Fruit fly (Drosophila melanogaster): Measurements from ENCODE around the gene CG7304.

Gene CG7304

DNA sequence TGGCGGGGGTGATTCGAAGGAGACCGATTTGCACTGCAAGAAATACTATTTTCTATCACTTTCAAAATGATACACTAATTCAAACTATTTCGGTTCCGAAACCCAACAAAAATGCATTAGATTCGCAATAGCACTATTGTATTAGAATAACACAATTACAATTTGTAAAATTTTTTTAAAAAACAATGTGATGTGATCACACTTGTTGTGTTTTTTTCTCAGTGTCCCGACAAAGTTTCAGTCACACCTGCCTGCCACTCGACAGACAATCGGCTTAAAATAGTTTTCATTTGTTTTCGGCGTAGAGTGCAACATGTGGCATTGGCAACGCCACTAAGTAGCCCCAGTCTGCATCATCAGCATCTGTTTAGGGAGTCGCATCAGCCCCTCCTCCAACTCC, 4.4 kb upstream of the CG7304 start:
- TF ChIP-seq insv (optimal IDR thresholded peaks at IDR 0.05) = no peak
- TF ChIP-seq Myc (optimal IDR thresholded peaks at IDR 0.05) = no peak
- TF ChIP-seq Sin3A (optimal IDR thresholded peaks at IDR 0.05) = no peak
- no peak for TF ChIP-seq psq (optimal IDR thresholded peaks at IDR 0.05)
- TF ChIP-seq ttk (optimal IDR thresholded peaks at IDR 0.05) = no peak
- TF ChIP-seq h (optimal IDR thresholded peaks at IDR 0.05) = no peak

DNA sequence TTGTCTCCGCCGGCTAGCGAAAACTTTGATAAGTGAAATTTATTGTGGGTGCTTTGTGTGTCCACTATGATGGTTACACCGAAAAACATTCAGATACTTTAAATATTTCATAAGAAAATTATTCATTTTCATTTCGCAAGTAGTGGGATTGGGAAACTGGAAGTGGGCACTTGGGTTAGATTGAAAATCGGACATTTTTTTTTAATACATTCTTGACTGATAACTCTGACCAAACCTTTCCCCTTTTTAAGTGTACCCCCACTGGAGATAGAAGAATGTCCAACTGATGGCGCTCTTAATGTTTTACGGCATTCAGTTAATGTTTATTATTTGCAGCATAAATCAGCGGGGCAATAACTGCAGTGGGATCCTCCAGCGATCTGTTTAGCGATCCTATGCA, 1.9 kb upstream of the CG7304 start:
- TF ChIP-seq insv (optimal IDR thresholded peaks at IDR 0.05) = no peak
- no peak for TF ChIP-seq psq (optimal IDR thresholded peaks at IDR 0.05)
- TF ChIP-seq h (optimal IDR thresholded peaks at IDR 0.05) = no peak
- no peak for TF ChIP-seq Sin3A (optimal IDR thresholded peaks at IDR 0.05)
- TF ChIP-seq Myc (optimal IDR thresholded peaks at IDR 0.05) = no peak

DNA sequence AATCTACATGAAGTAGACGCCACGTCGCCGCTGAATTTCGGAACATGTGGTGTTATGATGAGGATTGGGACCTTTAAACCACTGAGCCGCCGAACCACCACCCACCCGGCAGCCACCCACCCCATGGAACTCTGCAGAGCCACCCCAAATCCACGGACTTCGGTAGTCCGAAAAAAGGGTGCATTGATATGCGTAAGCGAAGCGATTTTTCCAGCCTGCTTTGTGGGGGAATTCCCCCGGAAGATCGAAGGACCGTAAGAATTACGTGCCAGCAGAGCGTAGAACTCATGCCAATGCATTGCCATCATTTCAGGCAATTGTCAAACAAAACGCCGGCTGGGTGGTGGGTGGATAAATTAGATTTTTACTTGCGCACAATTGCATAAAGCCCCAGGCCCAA, 1.2 kb upstream of the CG7304 start:
- TF ChIP-seq ttk (optimal IDR thresholded peaks at IDR 0.05) (no peak), Myc (optimal IDR thresholded peaks at IDR 0.05) (no peak), h (optimal IDR thresholded peaks at IDR 0.05) (no peak), psq (optimal IDR thresholded peaks at IDR 0.05) (no peak), Sin3A (optimal IDR thresholded peaks at IDR 0.05) (no peak), insv (optimal IDR thresholded peaks at IDR 0.05) (no peak)

dm6 chr3L:15683345-15683922, 3.9 kb downstream of the CG7304 start, which contains the start of the genes CG7579 and Pgant8:
Gene CG7579 (minus strand): TSS chr3L:15683445.
Gene Pgant8 (plus strand): TSS chr3L:15683872.
- TF ChIP-seq Sin3A (optimal IDR thresholded peaks at IDR 0.05) = no peak
- no peak for TF ChIP-seq insv (optimal IDR thresholded peaks at IDR 0.05)

DNA sequence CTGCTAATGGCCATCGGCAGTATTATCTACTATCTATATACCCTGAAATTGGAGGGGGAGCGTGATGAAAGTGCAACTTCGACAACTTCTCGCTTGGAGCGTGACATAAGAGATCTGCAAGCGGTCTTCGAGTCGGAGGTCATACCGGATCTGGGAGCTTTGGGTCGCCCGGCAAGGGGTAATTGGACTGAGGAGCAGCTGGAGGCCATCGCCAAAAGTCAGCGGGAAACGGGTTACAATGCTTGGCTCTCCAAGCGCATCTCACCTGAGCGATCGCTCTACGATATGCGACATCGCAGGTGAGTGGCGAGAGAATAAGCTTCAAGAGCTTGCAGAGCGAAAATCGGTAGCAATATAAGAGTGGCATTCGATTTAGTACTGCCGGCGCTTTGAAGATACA, 4.5 kb downstream of the CG7304 start:
- TF ChIP-seq psq (optimal IDR thresholded peaks at IDR 0.05) = no peak
- no peak for TF ChIP-seq insv (optimal IDR thresholded peaks at IDR 0.05)
- TF ChIP-seq ttk (optimal IDR thresholded peaks at IDR 0.05) = no peak
- no peak for TF ChIP-seq Sin3A (optimal IDR thresholded peaks at IDR 0.05)
- no peak for TF ChIP-seq h (optimal IDR thresholded peaks at IDR 0.05)
- TF ChIP-seq Myc (optimal IDR thresholded peaks at IDR 0.05) = no peak

- no peak for TF ChIP-seq psq (optimal IDR thresholded peaks at IDR 0.05)
- no peak for TF ChIP-seq Sin3A (optimal IDR thresholded peaks at IDR 0.05)
- TF ChIP-seq insv (optimal IDR thresholded peaks at IDR 0.05) = no peak
- no peak for TF ChIP-seq h (optimal IDR thresholded peaks at IDR 0.05)
- no peak for TF ChIP-seq Myc (optimal IDR thresholded peaks at IDR 0.05)
- no peak for TF ChIP-seq ttk (optimal IDR thresholded peaks at IDR 0.05)
Observed at dm6 chr3L:15687802-15688201, 8.3 kb downstream of the CG7304 start, which contains the start of gene CG34452. Gene CG34452 (minus strand): TSS chr3L:15687902.

DNA sequence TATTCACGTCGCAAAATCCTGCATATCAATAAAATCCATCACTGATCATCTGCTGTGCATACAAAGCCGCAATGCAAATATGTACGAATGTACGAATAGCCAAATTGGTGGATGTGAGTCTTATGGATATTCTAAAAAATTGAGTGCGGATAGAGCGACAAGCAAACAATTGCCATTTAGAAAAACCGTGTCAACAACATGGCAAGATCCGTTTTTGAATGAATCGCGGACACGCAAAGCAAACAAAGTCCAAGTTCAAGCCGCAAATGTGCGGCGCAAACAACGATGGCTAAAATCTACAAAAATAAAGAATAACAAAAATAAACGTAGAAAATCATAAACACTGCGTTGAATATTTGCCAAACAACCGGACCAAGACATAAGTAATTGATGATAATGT, 10.0 kb downstream of the CG7304 start:
- no peak for TF ChIP-seq Sin3A (optimal IDR thresholded peaks at IDR 0.05)
- no peak for TF ChIP-seq h (optimal IDR thresholded peaks at IDR 0.05)
- TF ChIP-seq ttk (optimal IDR thresholded peaks at IDR 0.05) = no peak
- TF ChIP-seq psq (optimal IDR thresholded peaks at IDR 0.05) = no peak

DNA sequence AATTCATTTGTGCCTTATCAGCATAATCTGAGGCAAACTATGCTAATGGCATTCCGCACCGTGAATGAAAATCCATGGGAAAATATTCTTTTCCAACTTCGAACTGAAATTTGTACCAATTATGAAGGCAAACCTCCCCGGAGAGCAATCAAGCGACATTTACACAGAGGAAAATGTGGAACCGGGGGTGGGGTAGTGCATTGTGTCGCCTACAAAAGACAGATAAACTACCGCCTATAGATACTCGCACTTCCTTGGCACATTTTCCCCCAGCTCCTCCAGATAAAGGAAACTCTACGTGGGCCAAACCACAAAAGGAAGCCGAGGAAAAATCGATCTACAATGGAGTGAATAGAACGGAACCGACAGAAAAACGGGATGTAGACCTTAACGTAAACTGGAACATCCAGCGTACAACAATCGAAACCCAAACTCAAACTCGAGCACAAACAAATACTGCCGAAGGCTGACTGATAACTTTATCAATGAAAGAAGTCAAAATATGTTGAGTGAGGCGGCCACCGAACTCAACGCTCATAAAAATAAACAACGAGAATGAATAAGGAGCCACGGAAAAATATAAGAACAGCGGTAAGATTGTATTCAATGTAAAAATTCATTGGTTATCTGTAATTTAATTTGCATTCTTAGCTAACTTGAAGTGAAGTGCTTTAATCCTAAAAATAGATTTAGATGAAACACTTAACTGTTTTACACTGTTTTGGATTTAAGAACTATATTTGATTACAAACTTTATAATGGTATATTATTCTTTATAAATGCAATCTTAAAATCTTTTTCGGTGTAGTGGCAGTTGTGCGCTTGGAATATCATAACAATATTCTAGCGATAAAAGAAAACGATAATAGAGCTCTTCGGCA, 11.4 kb downstream of the CG7304 start:
- TF ChIP-seq Sin3A (optimal IDR thresholded peaks at IDR 0.05) (no peak), Myc (optimal IDR thresholded peaks at IDR 0.05) (no peak), insv (optimal IDR thresholded peaks at IDR 0.05) (no peak), ttk (optimal IDR thresholded peaks at IDR 0.05) (no peak), h (optimal IDR thresholded peaks at IDR 0.05) (no peak), psq (optimal IDR thresholded peaks at IDR 0.05) (no peak)

DNA sequence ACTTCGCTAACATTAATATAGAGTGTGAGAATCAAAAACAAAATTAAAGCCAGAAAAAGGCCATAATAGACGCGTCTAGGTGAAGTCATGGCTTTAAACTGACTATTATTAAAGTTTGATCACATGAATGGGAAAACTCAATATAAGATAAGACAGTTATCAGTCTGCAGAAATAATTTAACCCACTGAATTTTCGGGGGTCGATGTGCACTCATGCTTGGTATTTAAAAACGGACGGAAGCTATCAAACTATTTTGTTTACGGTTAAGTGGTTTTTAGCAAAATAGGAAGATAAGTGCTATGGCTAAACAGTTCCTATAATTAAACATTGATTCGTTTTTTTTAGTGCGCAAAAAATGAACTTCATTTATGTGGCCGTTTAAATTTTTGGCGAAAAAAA, 12.4 kb downstream of the CG7304 start, which contains the start of gene CG34451:
Gene CG34451, minus strand, starts transcription at position 101 of the 400 bp plus-strand sequence.
- TF ChIP-seq ttk (optimal IDR thresholded peaks at IDR 0.05) (no peak), psq (optimal IDR thresholded peaks at IDR 0.05) (no peak), h (optimal IDR thresholded peaks at IDR 0.05) (no peak), Sin3A (optimal IDR thresholded peaks at IDR 0.05) (no peak), insv (optimal IDR thresholded peaks at IDR 0.05) (no peak), Myc (optimal IDR thresholded peaks at IDR 0.05) (no peak)

DNA sequence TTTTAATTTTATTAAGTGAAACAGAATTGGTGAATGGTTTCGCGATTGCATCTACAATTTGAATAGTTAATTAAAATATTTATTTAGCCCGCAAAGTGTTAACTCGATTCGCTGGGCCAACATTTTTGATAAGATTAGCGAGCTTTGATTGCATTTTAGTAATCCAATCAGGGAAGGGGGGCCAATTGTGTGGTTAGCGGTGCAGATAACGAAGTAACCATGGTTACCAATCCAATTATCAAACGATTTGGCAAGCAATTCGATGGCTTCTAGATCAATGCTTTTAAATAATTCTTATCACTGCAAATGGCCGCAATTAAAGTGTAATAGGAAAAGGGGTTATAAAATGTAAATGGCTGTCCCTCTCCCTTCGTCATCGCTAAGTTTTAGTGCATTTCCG, 12.9 kb downstream of the CG7304 start:
- TF ChIP-seq Myc (optimal IDR thresholded peaks at IDR 0.05) (no peak), ttk (optimal IDR thresholded peaks at IDR 0.05) (no peak), h (optimal IDR thresholded peaks at IDR 0.05) (no peak), insv (optimal IDR thresholded peaks at IDR 0.05) (no peak), psq (optimal IDR thresholded peaks at IDR 0.05) (no peak), Sin3A (optimal IDR thresholded peaks at IDR 0.05) (no peak)

DNA sequence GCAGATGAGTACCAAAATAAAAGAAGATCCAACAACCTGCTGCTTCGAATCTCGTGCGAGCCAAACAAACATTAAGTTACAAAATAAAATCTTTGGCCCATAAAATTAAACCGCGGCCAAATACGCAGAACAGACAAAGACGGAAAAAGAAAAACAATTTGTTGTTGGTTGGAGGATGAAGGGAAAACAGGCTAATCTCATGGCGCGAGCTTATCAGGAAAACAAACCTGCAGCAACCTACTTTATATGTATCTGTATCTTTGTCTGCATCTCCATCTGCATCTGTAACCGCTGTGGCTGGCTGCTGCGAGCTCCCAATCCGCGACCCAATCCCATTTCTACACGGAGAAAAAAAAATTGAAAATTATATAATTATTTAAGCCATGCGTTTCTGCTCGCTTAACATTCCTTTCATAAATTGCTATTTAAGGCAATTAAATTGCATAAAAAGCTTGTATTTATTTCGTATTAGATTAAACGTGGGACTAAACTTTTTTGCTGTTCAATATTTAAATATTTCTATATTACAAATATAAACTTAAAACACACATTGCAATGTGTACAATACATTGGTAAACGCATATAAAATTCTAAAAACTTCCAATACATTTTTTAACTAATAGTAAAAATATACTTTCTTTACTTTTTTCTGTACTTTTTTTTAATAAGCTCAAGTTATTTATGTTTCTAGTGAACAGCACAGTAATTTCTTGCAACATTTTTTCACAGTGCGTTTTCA, 13.4 kb downstream of the CG7304 start:
- TF ChIP-seq psq (optimal IDR thresholded peaks at IDR 0.05) (no peak), Sin3A (optimal IDR thresholded peaks at IDR 0.05) (no peak), ttk (optimal IDR thresholded peaks at IDR 0.05) (no peak), h (optimal IDR thresholded peaks at IDR 0.05) (no peak), Myc (optimal IDR thresholded peaks at IDR 0.05) (no peak), insv (optimal IDR thresholded peaks at IDR 0.05) (no peak)

DNA sequence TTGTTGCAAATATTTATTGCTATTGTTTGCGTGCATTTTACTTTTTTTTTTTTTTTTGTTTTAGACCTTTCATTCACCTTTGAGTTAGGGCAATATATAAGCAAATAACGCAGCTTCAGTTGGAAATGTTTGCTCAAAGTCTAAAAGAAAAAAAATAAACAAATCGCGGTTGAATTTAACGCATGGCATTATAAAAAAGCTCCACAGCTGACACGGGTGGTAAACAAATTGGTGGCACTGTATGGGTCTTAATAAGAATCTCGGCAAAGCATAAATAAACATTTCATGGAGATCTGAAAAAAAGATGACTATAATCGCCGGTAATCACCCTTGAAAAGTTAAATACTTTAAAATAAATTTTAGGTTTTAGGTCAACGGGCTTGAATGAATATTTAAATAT, 14.9 kb downstream of the CG7304 start:
- TF ChIP-seq Sin3A (optimal IDR thresholded peaks at IDR 0.05) = no peak
- TF ChIP-seq psq (optimal IDR thresholded peaks at IDR 0.05) = no peak
- no peak for TF ChIP-seq Myc (optimal IDR thresholded peaks at IDR 0.05)
- TF ChIP-seq insv (optimal IDR thresholded peaks at IDR 0.05) = no peak
- TF ChIP-seq ttk (optimal IDR thresholded peaks at IDR 0.05) = no peak
- no peak for TF ChIP-seq h (optimal IDR thresholded peaks at IDR 0.05)

All from Kc167 (cell line).